Fruit fly (Drosophila melanogaster): ENCODE results near the gene eloF.

The eloF gene

DNA sequence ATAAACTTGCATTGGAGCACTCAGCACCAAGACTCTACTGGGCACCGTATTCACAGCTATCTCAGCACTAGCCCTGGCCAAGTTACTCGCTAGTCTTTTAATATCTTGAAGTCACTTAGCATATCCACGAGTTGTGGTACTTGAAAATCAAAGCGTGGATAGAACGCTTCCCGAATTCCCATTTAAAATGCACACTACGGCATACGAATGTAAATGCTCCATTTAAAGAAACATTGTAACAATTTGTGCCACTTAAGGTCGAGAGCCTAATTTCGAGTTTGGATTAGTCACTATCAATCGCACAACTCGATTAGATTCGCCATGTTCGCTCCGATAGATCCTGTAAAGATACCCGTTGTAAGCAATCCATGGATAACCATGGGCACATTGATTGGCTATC lies at the start of gene eloF:
TSS of gene eloF (plus strand) at position 301 of the 400 bp plus-strand sequence.
- no peak for TF ChIP-seq CG17801 (GFP tag; optimal IDR thresholded peaks at IDR 0.05; ENCODE audit: partially characterized antibody)

DNA sequence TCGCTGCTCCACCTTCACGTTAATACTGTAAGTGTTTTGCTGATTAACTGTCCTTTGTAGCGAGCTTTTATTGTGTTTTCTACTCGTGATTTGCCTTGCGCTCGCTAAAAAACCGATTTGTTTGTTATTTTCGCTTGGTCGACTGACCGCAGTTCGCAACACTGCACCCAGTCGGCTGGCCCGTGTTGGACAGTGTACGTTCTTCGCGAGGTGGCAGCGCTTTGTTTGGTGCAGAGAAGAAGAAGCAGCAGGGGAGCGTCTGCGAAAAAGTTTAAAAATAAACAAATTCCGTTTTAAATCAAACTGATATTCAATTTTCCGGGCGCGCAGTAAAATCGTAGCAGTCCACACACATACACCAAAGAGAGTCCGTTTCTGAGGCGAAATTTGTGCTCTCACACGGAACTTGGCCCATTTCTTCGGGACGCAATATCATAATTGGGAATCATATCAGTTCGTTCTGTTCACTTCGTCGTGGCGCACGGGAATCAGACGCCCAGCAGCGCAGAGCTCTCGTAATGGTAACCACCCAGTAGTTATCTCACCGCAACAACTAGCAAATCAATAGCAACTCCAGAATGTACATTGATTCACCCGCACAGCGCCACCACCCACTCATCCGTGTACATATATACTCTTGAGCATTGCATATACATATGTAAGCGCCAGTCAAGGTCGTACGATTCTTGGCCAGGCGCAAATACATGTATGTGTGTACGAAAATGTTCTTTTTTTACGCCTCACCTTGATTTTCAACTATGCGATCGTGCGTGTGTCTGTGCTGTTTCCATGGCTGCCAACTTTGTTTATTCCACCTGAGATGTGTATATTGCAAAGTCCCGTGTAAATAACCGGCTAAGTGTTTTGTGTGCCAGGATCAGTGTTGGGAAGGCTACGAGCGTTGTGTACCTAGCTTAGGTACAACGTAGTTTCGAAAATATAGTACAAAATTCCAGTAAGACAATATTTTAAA lies 46.1 kb upstream of the eloF start, which contains the start of gene Naa80:
TSS of gene Naa80 (plus strand) at position 215 of the 973 bp plus-strand sequence.
- peak; percentile 29 for TF ChIP-seq CG17801 (GFP tag; optimal IDR thresholded peaks at IDR 0.05; ENCODE audit: partially characterized antibody)

DNA sequence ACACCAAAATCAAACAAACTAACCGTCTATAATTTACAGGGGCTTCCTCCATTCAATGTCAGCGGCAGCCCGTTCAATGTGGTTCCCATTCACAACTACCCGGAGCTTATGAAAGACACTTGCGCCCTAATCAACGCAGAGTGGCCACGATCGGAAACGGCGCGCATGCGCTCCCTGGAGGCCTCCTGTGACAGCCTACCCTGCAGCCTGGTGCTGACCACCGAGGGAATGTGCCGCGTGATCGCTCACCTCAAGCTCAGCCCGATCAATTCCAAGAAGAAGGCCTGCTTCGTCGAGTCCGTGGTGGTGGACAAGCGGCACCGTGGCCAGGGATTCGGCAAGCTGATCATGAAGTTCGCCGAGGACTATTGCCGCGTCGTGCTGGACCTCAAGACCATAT lies 45.1 kb upstream of the eloF start, which contains the start of gene MED6:
TSS of gene MED6 (minus strand) at position 101 of the 400 bp plus-strand sequence.
- TF ChIP-seq CG17801 (GFP tag; optimal IDR thresholded peaks at IDR 0.05; ENCODE audit: partially characterized antibody) = no peak

DNA sequence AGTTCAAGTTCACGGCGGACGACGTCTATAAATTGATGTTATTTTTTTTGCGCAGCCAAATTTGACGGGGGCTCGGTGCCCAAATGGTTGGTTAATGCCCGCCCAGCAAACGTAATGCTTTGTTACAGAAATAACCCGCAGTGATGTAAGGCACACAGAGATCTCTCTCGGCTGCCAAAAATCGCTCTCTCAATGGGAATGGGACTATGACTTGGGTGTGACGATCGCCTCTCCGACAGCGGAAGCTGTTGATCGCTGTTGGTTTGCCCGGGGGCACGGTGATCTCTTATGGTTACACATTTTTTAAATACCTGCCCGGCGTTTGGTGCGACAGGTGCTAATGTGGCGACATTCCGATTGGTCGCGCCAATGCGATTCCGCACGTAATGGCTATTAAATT lies 43.8 kb upstream of the eloF start:
- TF ChIP-seq CG17801 (GFP tag; optimal IDR thresholded peaks at IDR 0.05; ENCODE audit: partially characterized antibody) = no peak

DNA sequence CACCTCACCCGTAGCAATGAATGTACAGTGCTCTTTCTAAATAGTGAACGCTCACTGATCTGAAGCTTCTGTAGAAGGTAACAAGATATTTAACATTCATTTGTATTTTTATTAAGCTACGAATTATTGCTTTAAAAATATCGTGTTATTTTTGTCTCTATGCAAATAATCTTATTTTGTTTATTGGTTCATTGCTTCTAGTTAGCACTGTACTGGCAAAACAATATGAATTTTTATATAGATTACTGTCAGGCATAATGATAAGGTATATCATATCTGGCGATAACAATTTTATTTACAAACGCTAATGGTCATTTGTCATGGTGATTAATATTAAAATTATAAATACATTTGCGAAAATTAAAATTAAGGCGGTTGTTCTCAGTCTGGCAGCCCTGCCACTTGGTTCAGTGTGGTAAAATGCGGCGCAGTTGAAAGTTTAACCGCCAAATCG lies 42.4 kb upstream of the eloF start, which contains the start of gene CG9471:
TSS of gene CG9471 (minus strand) at position 24 of the 454 bp plus-strand sequence.
- peak; percentile 95 for TF ChIP-seq CG17801 (GFP tag; optimal IDR thresholded peaks at IDR 0.05; ENCODE audit: partially characterized antibody)

dm6 chr3R:9774147-9774546 lies 39.8 kb upstream of the eloF start, which contains the start of gene Whamy:
TSS of gene Whamy (minus strand) at chr3R:9774419.
- TF ChIP-seq CG17801 (GFP tag; optimal IDR thresholded peaks at IDR 0.05; ENCODE audit: partially characterized antibody) = no peak

DNA sequence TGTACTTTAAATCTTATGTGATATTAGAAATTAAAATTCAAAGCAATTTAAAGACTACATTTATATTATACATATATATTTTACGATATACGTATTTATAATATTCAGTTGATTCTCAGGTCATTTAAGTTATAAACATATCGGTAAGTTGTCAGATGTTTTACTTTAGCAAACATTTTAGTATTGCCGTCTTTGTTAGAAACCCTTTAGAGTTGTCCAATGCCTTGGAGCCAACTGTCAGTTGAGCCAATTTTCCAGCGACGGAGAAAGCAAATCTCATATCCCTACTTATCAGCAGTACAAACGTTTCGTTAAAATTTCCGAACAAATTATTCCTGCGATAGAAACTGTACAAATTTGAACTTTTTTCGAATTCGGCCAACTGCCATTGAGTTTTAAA lies 39.1 kb upstream of the eloF start, which contains the start of gene topi:
TSS of gene topi (plus strand) at position 301 of the 400 bp plus-strand sequence.
- TF ChIP-seq CG17801 (GFP tag; optimal IDR thresholded peaks at IDR 0.05; ENCODE audit: partially characterized antibody) = no peak

- TF ChIP-seq CG17801 (GFP tag; optimal IDR thresholded peaks at IDR 0.05; ENCODE audit: partially characterized antibody) = peak; percentile 81
Measured at dm6 chr3R:9777941-9778360, 36.0 kb upstream of the eloF start, which contains the start of gene RpS29. TSS of gene RpS29 (plus strand) at chr3R:9778042.

DNA sequence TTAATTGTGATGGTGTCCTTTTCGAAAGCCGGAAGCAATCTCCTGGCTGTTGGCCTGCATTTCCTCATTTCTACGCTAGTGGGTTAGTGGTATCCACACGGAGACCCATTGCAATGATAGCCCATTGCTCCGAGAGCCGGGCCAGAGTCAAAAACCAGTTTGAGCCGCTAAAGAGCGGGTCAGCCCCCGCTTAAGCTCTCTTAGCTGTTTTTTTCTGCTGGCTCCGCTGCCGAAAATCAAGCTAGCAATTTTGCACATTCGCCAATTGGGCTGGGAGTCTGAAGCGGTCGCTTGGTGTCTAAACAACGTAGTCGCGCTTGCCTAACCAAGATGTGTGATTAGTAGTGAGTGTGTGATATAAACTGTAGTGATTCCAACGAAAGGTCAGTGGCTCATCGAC lies 34.2 kb upstream of the eloF start, which contains the start of gene CG12947:
TSS of gene CG12947 (plus strand) at position 301 of the 400 bp plus-strand sequence.
- no peak for TF ChIP-seq CG17801 (GFP tag; optimal IDR thresholded peaks at IDR 0.05; ENCODE audit: partially characterized antibody)

- TF ChIP-seq CG17801 (GFP tag; optimal IDR thresholded peaks at IDR 0.05; ENCODE audit: partially characterized antibody) = peak; percentile 55
Measured at dm6 chr3R:9783240-9783917, 30.6 kb upstream of the eloF start.

DNA sequence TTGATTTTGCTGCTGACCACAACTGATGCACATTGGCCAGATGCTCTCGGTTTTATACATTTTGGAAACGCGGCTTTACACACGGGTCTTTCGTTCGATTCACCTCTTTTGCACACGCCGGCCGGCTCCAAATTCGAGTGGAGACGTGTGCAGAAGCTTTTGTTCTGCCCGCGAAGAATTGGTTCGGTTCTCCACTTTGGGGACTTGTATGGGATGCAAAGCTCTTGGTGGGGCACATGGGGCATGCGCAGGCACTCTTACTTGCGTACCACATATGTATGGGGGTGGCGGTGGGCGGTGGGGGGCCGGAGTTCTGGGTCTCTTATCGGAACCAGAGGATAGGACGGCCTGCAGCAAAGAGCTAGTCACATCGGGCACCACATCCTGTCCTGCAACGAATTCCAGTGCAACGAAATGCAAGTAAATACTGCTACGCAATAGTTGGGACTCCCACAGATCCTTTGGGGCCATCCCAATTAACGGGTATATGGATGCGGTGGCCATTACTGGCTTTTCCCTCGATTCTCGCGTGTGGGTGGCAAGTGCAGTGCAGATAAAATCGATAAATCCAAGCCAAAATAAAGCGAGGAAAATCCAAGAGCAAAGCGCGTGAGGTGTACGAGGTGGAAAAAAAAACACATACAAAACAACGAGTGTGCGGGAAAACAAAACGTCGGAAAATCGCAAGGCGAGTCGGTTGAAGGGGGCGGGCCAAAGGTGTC lies 29.5 kb upstream of the eloF start, which contains the start of the genes MtnA and CG8500:
TSS of gene MtnA (minus strand) at position 30 of the 722 bp plus-strand sequence.
TSS of gene CG8500 (plus strand) at position 313 of the 722 bp plus-strand sequence.
- TF ChIP-seq CG17801 (GFP tag; optimal IDR thresholded peaks at IDR 0.05; ENCODE audit: partially characterized antibody) = no peak

- TF ChIP-seq CG17801 (GFP tag; optimal IDR thresholded peaks at IDR 0.05; ENCODE audit: partially characterized antibody) = peak; percentile 84
Measured at dm6 chr3R:9791177-9791806, 22.7 kb upstream of the eloF start, which contains the start of the genes CG12945 and CG8507. TSS of gene CG12945 (minus strand) at chr3R:9791221. TSS of gene CG8507 (plus strand) at chr3R:9791483.

- TF ChIP-seq CG17801 (GFP tag; optimal IDR thresholded peaks at IDR 0.05; ENCODE audit: partially characterized antibody) = peak; percentile 51
Measured at dm6 chr3R:9793018-9793417, 20.9 kb upstream of the eloF start, which contains the start of gene CG8516. TSS of gene CG8516 (plus strand) at chr3R:9793295.
